Worm (Caenorhabditis elegans) whole organism, L2 larva: ENCODE measurements around the gene F53H2.1.

ENCODE experiments used
- gmeb-1 ChIP-seq: fragments of 150-350 bp; optimal IDR thresholded peaks from 2 replicates; lab custom pipeline; 2014; ENCODE audit warnings: missing biosample characterization, missing genetic modification characterization
- lin-13 ChIP-seq: fragments of 150-350 bp; optimal IDR thresholded peaks from 2 replicates; lab custom pipeline; 2014; ENCODE audit warnings: missing biosample characterization, missing genetic modification reagents, missing genetic modification characterization
- lin-39 ChIP-seq: fragments of 150-350 bp; optimal IDR thresholded peaks from 2 replicates; lab custom pipeline; 2014; ENCODE audit warnings: missing biosample characterization, missing genetic modification reagents, missing genetic modification characterization
- zag-1 ChIP-seq: fragments of 150-350 bp; optimal IDR thresholded peaks from 2 replicates; lab custom pipeline; 2014; ENCODE audit warnings: missing biosample characterization, missing genetic modification characterization
- ztf-1 ChIP-seq: fragments of 200-800 bp; sonication (Bioruptor generic); conservative IDR thresholded peaks from 2 replicates; pipeline ENCODE4 v1.3.6; 2022; ENCODE audit warnings: missing genetic modification characterization, missing compliant biosample characterization

ce11 chrV:20423428-20423827, 35.9 kb downstream of the F53H2.1 start:
- TF ChIP-seq zag-1 (tag; lab: Kevin White, UChicago) (no peak), ztf-1 (GFP tag; lab: Robert Waterston, UW) (no peak), gmeb-1 (tag; lab: Kevin White, UChicago) (no peak), lin-39 (tag; lab: Kevin White, UChicago) (no peak), lin-13 (GFP tag; lab: Kevin White, UChicago) (no peak)
